Worm (Caenorhabditis elegans) whole organism, young adult: ENCODE measurements around the gene ZC250.4.

Experiments
- cebp-1 ChIP-seq, 2 experiments: fragments of 200-800 bp in 1 of 2; sonication (Bioruptor generic) in 1 of 2; sonication (generic microtip) in 1 of 2; IDR thresholded peaks in 1 of 2; optimal IDR thresholded peaks in 1 of 2; 2 replicates each; pipeline versions ENCODE4 v1.3.6 to Lab custom; 2017 to 2022; ENCODE audit warnings: missing compliant biosample characterization in 2 of 2, missing genetic modification characterization in 2 of 2, mild to moderate bottlenecking in 1 of 2, missing genetic modification reagents in 1 of 2, moderate library complexity in 1 of 2
- ceh-27 ChIP-seq: fragments of 200-800 bp; sonication (Bioruptor generic); optimal IDR thresholded peaks from 2 replicates; lab custom pipeline; 2018; ENCODE audit warnings: mild to moderate bottlenecking, missing genetic modification characterization, moderate library complexity, missing compliant biosample characterization
- die-1 ChIP-seq: sonication (generic microtip); optimal IDR thresholded peaks from 2 replicates; lab custom pipeline; 2016; ENCODE audit warnings: missing genotype, mild to moderate bottlenecking, missing genetic modification characterization, missing compliant biosample characterization
- unc-62 ChIP-seq: fragments of 150-350 bp; optimal IDR thresholded peaks from 2 replicates; lab custom pipeline; 2014; ENCODE audit warnings: missing biosample characterization, missing genetic modification reagents, missing genetic modification characterization
- zim-3 ChIP-seq: sonication (generic microtip); optimal IDR thresholded peaks from 2 replicates; lab custom pipeline; 2017; ENCODE audit warnings: mild to moderate bottlenecking, missing genetic modification characterization, moderate library complexity, missing compliant biosample characterization

DNA sequence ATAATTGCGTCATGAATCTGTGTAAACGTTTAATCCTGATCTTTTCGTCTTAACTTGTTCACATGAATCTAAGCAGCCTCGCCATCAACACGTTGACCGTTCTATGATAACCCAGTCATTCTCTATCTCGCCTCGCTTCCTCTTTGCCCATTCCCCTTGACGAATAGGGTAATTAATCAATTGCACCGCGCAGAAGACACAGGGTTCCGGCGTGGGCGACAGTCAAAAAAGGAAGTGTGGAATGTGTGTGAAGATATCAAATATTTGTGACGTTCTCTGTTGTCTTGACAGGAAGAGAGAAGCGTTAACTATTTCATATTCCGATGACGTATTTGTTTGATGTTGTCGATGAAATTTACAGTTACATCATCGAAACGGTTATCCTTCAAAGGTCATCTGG, 19.9 kb upstream of the ZC250.4 start:
- TF ChIP-seq unc-62 (GFP tag; lab: Kevin White, UChicago) (no peak), ceh-27 (GFP tag; lab: Kevin White, UChicago) (no peak), die-1 (peak; percentile 39), cebp-1 (GFP tag; IDR thresholded peaks at IDR 0.05; lab: Robert Waterston, UW) (no peak), cebp-1 (tag; optimal IDR thresholded peaks at IDR 0.05; lab: Kevin White, UChicago) (peak; percentile 29), zim-3 (tag; lab: Kevin White, UChicago) (no peak)
